Worm (Caenorhabditis elegans): Measurements from ENCODE around the gene gpa-13.

DNA sequence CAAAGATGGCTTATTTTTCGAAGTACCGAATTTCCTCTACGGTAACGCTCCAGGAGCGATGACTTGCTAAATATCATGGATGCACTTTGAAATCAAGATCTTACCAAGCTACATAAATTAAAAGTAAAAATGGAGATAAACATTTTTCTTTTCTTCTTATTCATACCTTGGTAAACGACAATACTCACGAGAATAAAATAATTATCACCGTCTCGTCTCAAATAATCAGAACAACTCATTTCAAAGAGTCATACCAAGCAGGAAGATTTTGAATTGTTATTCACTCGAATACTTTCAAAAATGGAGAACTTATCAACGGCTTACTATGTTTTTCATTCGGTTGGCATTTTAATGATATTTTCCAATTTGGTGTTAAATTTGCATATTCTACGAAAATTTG, 48.5 kb upstream of the gpa-13 start, which contains the start of gene srbc-45:
- TF ChIP-seq dao-5 (tag; optimal IDR thresholded peaks at IDR 0.05), result no peak
- no peak for TF ChIP-seq him-1 (tag; optimal IDR thresholded peaks at IDR 0.05)

Data from whole organism, L4/young adult.